Fruit fly (Drosophila melanogaster) whole organism, embryonic: Measurements from ENCODE around the gene CG18063.

ENCODE experiments used
- B-H2 ChIP-seq: fragments of 200-800 bp; sonication (Bioruptor generic); optimal IDR thresholded peaks from 2 replicates; lab custom pipeline; 2018; ENCODE audit warnings: missing biosample characterization, mild to moderate bottlenecking, missing genetic modification characterization
- Bgb ChIP-seq: fragments of 200-800 bp; sonication (Bioruptor generic); IDR thresholded peaks from 2 replicates; pipeline ENCODE4 v1.3.6; 2022; ENCODE audit warnings: missing biosample characterization, missing genetic modification characterization; ENCODE audit not compliant: partially characterized antibody
- CG10654 ChIP-seq: fragments of 200-800 bp; sonication (Bioruptor generic); optimal IDR thresholded peaks from 2 replicates; lab custom pipeline; 2016; ENCODE audit warnings: missing biosample characterization, missing genetic modification characterization
- CG11398 ChIP-seq: fragments of 200-800 bp; sonication (Bioruptor generic); optimal IDR thresholded peaks from 2 replicates; lab custom pipeline; 2016; ENCODE audit warnings: missing biosample characterization, missing genetic modification characterization
- CG1233 ChIP-seq: fragments of 200-800 bp; sonication (Bioruptor generic); optimal IDR thresholded peaks from 4 replicates; lab custom pipeline; 2018; ENCODE audit warnings: missing biosample characterization, mild to moderate bottlenecking, missing genetic modification characterization
- CG13296 ChIP-seq: fragments of 200-800 bp; sonication (Bioruptor generic); optimal IDR thresholded peaks from 3 replicates; lab custom pipeline; 2018; ENCODE audit warnings: missing biosample characterization, mild to moderate bottlenecking, missing genetic modification characterization
- CG13894 ChIP-seq: fragments of 200-800 bp; sonication (Bioruptor generic); optimal IDR thresholded peaks from 3 replicates; lab custom pipeline; 2018; ENCODE audit warnings: missing biosample characterization, mild to moderate bottlenecking, missing genetic modification characterization, moderate library complexity
- CG14441 ChIP-seq: fragments of 200-800 bp; sonication (Bioruptor generic); IDR thresholded peaks from 2 replicates; pipeline ENCODE4 v1.3.6; 2022; ENCODE audit warnings: missing biosample characterization, missing genetic modification characterization
- CG14667 ChIP-seq: fragments of 200-800 bp; sonication (Bioruptor generic); IDR thresholded peaks from 2 replicates; pipeline ENCODE4 v1.3.6; 2022; ENCODE audit warnings: missing biosample characterization, missing genetic modification characterization
- CG18599 ChIP-seq: fragments of 200-800 bp; sonication (Bioruptor generic); optimal IDR thresholded peaks from 3 replicates; lab custom pipeline; 2017; ENCODE audit warnings: missing biosample characterization, missing genetic modification characterization, mild to moderate bottlenecking, moderate library complexity, missing genetic modification reagents
- CG2202 ChIP-seq: fragments of 200-800 bp; sonication (Bioruptor generic); optimal IDR thresholded peaks from 2 replicates; lab custom pipeline; 2018; ENCODE audit warnings: missing biosample characterization, mild to moderate bottlenecking, missing genetic modification characterization
- CG2678 ChIP-seq: fragments of 200-800 bp; sonication (Bioruptor generic); optimal IDR thresholded peaks from 3 replicates; lab custom pipeline; 2019; ENCODE audit warnings: missing biosample characterization, mild to moderate bottlenecking, missing genetic modification characterization, moderate library complexity
- CG31224 ChIP-seq: fragments of 200-800 bp; sonication (Bioruptor generic); IDR thresholded peaks from 2 replicates; pipeline ENCODE4 v1.3.6; 2022; ENCODE audit warnings: missing biosample characterization, missing genetic modification characterization
- CG4854 ChIP-seq: fragments of 200-800 bp; sonication (Bioruptor generic); optimal IDR thresholded peaks from 2 replicates; lab custom pipeline; 2016; ENCODE audit warnings: missing biosample characterization, missing genetic modification characterization, inconsistent platforms
- CG6791 ChIP-seq: fragments of 200-800 bp; sonication (Bioruptor generic); IDR thresholded peaks from 3 replicates; pipeline ENCODE4 v1.3.6; 2022; ENCODE audit warnings: missing biosample characterization, missing genetic modification characterization; ENCODE audit not compliant: partially characterized antibody
- CG7745 ChIP-seq: fragments of 200-800 bp; sonication (Bioruptor generic); optimal IDR thresholded peaks from 2 replicates; lab custom pipeline; 2018; ENCODE audit warnings: missing biosample characterization, mild to moderate bottlenecking, missing genetic modification characterization, moderate library complexity
- CG8924 ChIP-seq: fragments of 200-800 bp; optimal IDR thresholded peaks from 3 replicates; lab custom pipeline; 2019; ENCODE audit warnings: missing biosample characterization, mild to moderate bottlenecking, missing genetic modification characterization, moderate library complexity
- CG8944 ChIP-seq: fragments of 200-800 bp; sonication (Bioruptor generic); optimal IDR thresholded peaks from 3 replicates; lab custom pipeline; 2016; ENCODE audit warnings: missing biosample characterization, missing genetic modification characterization
- CG9727 ChIP-seq: fragments of 200-800 bp; sonication (Bioruptor generic); optimal IDR thresholded peaks from 3 replicates; lab custom pipeline; 2017; ENCODE audit warnings: missing biosample characterization, mild to moderate bottlenecking, missing genetic modification characterization
- CG9817 ChIP-seq: fragments of 200-800 bp; sonication (Bioruptor generic); optimal IDR thresholded peaks from 2 replicates; lab custom pipeline; 2018; ENCODE audit warnings: missing biosample characterization, mild to moderate bottlenecking, missing genetic modification characterization, moderate library complexity
- CG9932 ChIP-seq: fragments of 200-800 bp; sonication (Bioruptor generic); IDR thresholded peaks from 2 replicates; pipeline ENCODE4 v1.3.6; 2022; ENCODE audit warnings: missing biosample characterization, missing genetic modification characterization
- E2f1 ChIP-seq: fragments of 200-800 bp; sonication (Bioruptor generic); IDR thresholded peaks from 2 replicates; pipeline ENCODE4 v1.3.6; 2022; ENCODE audit warnings: missing biosample characterization, missing genetic modification characterization
- Eip74EF ChIP-seq, 2 experiments: fragments of 200-800 bp in 1 of 2; fragments of >200 bp in 1 of 2; sonication (Bioruptor generic) in 1 of 2; optimal IDR thresholded peaks; 2 replicates each; lab custom pipeline; 2017 to 2019; ENCODE audit warnings: missing biosample characterization in 2 of 2, missing genetic modification characterization in 2 of 2, mild to moderate bottlenecking in 1 of 2, moderate library complexity in 1 of 2
- Hand ChIP-seq: fragments of 200-800 bp; sonication (Bioruptor generic); optimal IDR thresholded peaks from 2 replicates; lab custom pipeline; 2017; ENCODE audit warnings: mild to moderate bottlenecking, missing biosample characterization, missing genetic modification reagents, missing genetic modification characterization
- Hey ChIP-seq: fragments of 200-800 bp; sonication (Bioruptor generic); optimal IDR thresholded peaks from 3 replicates; lab custom pipeline; 2018; ENCODE audit warnings: missing biosample characterization, mild to moderate bottlenecking, missing genetic modification characterization
- Hmr ChIP-seq: fragments of 200-800 bp; sonication (Bioruptor generic); optimal IDR thresholded peaks from 3 replicates; lab custom pipeline; 2017; ENCODE audit warnings: mild to moderate bottlenecking, missing biosample characterization, missing genetic modification reagents, missing genetic modification characterization
- Med ChIP-seq: fragments of 200-800 bp; sonication (Bioruptor generic); peaks from one replicate; lab custom pipeline; 2016; ENCODE audit warnings: missing biosample characterization, missing genetic modification characterization, mild to moderate bottlenecking, inconsistent platforms, moderate library complexity
- Meics ChIP-seq: fragments of 200-800 bp; sonication (Bioruptor generic); optimal IDR thresholded peaks from 2 replicates; lab custom pipeline; 2017; ENCODE audit warnings: missing biosample characterization, mild to moderate bottlenecking, missing genetic modification characterization
- Opbp ChIP-seq: fragments of 200-800 bp; sonication (Bioruptor generic); IDR thresholded peaks from 3 replicates; pipeline ENCODE4 v1.3.6; 2022; ENCODE audit warnings: missing biosample characterization, missing genetic modification characterization; ENCODE audit not compliant: partially characterized antibody
- Pdp1 ChIP-seq, 2 experiments: fragments of 200-800 bp; sonication (Bioruptor generic); optimal IDR thresholded peaks; 3 replicates each; lab custom pipeline; 2016; ENCODE audit warnings: missing biosample characterization in 2 of 2, missing genetic modification characterization in 2 of 2, mild to moderate bottlenecking in 1 of 2, moderate library complexity in 1 of 2
- Rfx ChIP-seq: fragments of 200-800 bp; sonication (Bioruptor generic); IDR thresholded peaks from 2 replicates; pipeline ENCODE4 v1.3.6; 2022; ENCODE audit warnings: missing biosample characterization, missing genetic modification characterization
- Rx ChIP-seq: fragments of 200-800 bp; sonication (Bioruptor generic); IDR thresholded peaks from 2 replicates; pipeline ENCODE4 v1.3.6; 2022; ENCODE audit warnings: missing biosample characterization, missing genetic modification characterization
- Sin3A ChIP-seq: fragments of >200 bp; optimal IDR thresholded peaks from 2 replicates; lab custom pipeline; 2018
- abd-A ChIP-seq: fragments of 200-800 bp; sonication (Bioruptor generic); optimal IDR thresholded peaks from 3 replicates; lab custom pipeline; 2019; ENCODE audit warnings: missing biosample characterization, mild to moderate bottlenecking, missing genetic modification characterization, moderate library complexity
- caup ChIP-seq: fragments of 200-800 bp; sonication (Bioruptor generic); optimal IDR thresholded peaks from 3 replicates; lab custom pipeline; 2017; ENCODE audit warnings: missing biosample characterization, mild to moderate bottlenecking, missing genetic modification characterization, moderate library complexity; ENCODE audit not compliant: severe bottlenecking
- crol ChIP-seq: fragments of 200-800 bp; sonication (Bioruptor generic); IDR thresholded peaks from 2 replicates; pipeline ENCODE4 v1.3.6; 2022; ENCODE audit warnings: missing biosample characterization, missing genetic modification characterization
- cwo ChIP-seq: fragments of 200-800 bp; sonication (Bioruptor generic); optimal IDR thresholded peaks from 3 replicates; lab custom pipeline; 2017; ENCODE audit warnings: missing biosample characterization, missing genetic modification characterization, mild to moderate bottlenecking, moderate library complexity, missing genetic modification reagents
- fru ChIP-seq: fragments of >200 bp; optimal IDR thresholded peaks from 2 replicates; lab custom pipeline; 2017
- ftz-f1 ChIP-seq: fragments of 200-800 bp; sonication (Bioruptor generic); optimal IDR thresholded peaks from 2 replicates; lab custom pipeline; 2016; ENCODE audit warnings: missing biosample characterization, missing genetic modification characterization
- lab ChIP-seq: fragments of 200-800 bp; sonication (Bioruptor generic); optimal IDR thresholded peaks from 3 replicates; lab custom pipeline; 2017; ENCODE audit warnings: missing biosample characterization, missing genetic modification characterization, mild to moderate bottlenecking, moderate library complexity, missing genetic modification reagents
- mirr ChIP-seq: fragments of 200-800 bp; sonication (Bioruptor generic); optimal IDR thresholded peaks from 3 replicates; lab custom pipeline; 2018; ENCODE audit warnings: missing biosample characterization, mild to moderate bottlenecking, missing genetic modification characterization
- oc ChIP-seq: fragments of 200-800 bp; sonication (Bioruptor generic); optimal IDR thresholded peaks from 2 replicates; lab custom pipeline; 2018; ENCODE audit warnings: missing biosample characterization, mild to moderate bottlenecking, missing genetic modification characterization, moderate library complexity
- pb ChIP-seq: fragments of 200-800 bp; sonication (Bioruptor generic); optimal IDR thresholded peaks from 3 replicates; lab custom pipeline; 2016; ENCODE audit warnings: missing biosample characterization, missing genetic modification characterization
- pfk ChIP-seq: fragments of 200-800 bp; sonication (Bioruptor generic); optimal IDR thresholded peaks from 2 replicates; lab custom pipeline; 2018; ENCODE audit warnings: missing biosample characterization, mild to moderate bottlenecking, missing genetic modification characterization, moderate library complexity
- ranshi ChIP-seq: fragments of 200-800 bp; sonication (Bioruptor generic); IDR thresholded peaks from 2 replicates; pipeline ENCODE4 v1.3.6; 2022; ENCODE audit warnings: missing biosample characterization, missing genetic modification characterization
- salm ChIP-seq: fragments of 200-800 bp; sonication (Bioruptor generic); optimal IDR thresholded peaks from 2 replicates; lab custom pipeline; 2018; ENCODE audit warnings: missing biosample characterization, mild to moderate bottlenecking, missing genetic modification characterization
- scrt ChIP-seq: fragments of 200-800 bp; sonication (Bioruptor generic); optimal IDR thresholded peaks from 2 replicates; lab custom pipeline; 2018; ENCODE audit warnings: missing biosample characterization, mild to moderate bottlenecking, missing genetic modification characterization, moderate library complexity
- sens ChIP-seq: fragments of 200-800 bp; sonication (Bioruptor generic); peaks from one replicate; lab custom pipeline; 2016; ENCODE audit warnings: missing biosample characterization, missing genetic modification characterization
- so ChIP-seq: fragments of 200-800 bp; sonication (Bioruptor generic); IDR thresholded peaks from 3 replicates; pipeline ENCODE4 v1.3.6; 2022; ENCODE audit warnings: missing biosample characterization, missing genetic modification characterization
- unpg ChIP-seq: fragments of 200-800 bp; sonication (Bioruptor generic); optimal IDR thresholded peaks from 3 replicates; lab custom pipeline; 2018; ENCODE audit warnings: missing biosample characterization, mild to moderate bottlenecking, missing genetic modification characterization, moderate library complexity

The CG18063 gene

DNA sequence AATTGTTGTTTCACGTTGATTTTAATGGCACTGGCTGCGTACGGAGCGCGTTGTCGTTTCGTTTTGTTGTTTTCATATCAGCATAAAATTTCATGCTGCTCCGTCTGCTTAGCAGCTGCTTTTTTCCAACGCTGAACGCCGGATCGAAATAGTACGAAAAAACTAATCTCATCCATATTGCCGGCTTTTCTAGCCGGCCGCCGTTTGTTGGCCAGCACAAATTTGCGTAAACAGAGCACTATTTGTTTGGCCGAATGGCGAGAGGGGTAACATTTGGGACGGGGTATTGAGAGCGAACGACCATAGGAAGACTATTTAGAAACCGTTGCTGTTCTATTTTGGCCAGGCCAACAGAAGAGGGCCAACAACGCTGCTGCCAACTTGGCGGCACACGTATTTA lies 47.8 kb upstream of the CG18063 start (continued):
- TF ChIP-seq CG2202 (no peak), CG9817 (no peak), Meics (GFP tag; lab: Kevin White, UChicago) (peak; percentile 10), CG18599 (peak; percentile 1), Med (GFP tag; lab: Kevin White, UChicago) (peak; percentile 88), cwo (GFP tag; lab: Kevin White, UChicago) (peak; percentile 61), mirr (peak; percentile 91), CG8944 (no peak), fru (lab: Kevin White, UChicago) (no peak), E2f1 (peak; percentile 45; the same call in 1 of the 2 replicates), ftz-f1 (GFP tag; lab: Kevin White, UChicago) (peak; percentile 96), Opbp (GFP tag; lab: Robert Waterston, UW) (peak; percentile 50; the same call in 1 of the 3 replicates), Sin3A (lab: Kevin White, UChicago) (no peak), caup (GFP tag; lab: Kevin White, UChicago) (peak; percentile 13), CG6791 (0 out of 3 replicates have a peak, but pooled peaks have one; percentile 27), salm (tag; lab: Kevin White, UChicago) (peak; percentile 13), abd-A (tag; lab: Kevin White, UChicago) (peak; percentile 97), B-H2 (GFP tag; lab: Kevin White, UChicago) (peak; percentile 66), CG14441 (GFP tag; lab: Robert Waterston, UW) (peak; percentile 49), unpg (peak; percentile 1), pb (GFP tag; lab: Kevin White, UChicago) (peak; percentile 58), Bgb (GFP tag; lab: Robert Waterston, UW) (peak; percentile 29; the same call in 1 of the 2 replicates), crol (GFP tag; lab: Robert Waterston, UW) (peak; percentile 86), so (peak; percentile 62; the same call in 1 of the 3 replicates), CG13296 (GFP tag; lab: Kevin White, UChicago) (peak; percentile 69), lab (peak; percentile 61), CG4854 (GFP tag; lab: Kevin White, UChicago) (no peak), Eip74EF (GFP tag; optimal IDR thresholded peaks at IDR 0.05; lab: Kevin White, UChicago) (peak in 1 of 2 experiments; percentile 77), CG7745 (tag; lab: Kevin White, UChicago) (no peak), CG14667 (GFP tag; lab: Robert Waterston, UW) (no peak), Pdp1 (GFP tag; optimal IDR thresholded peaks at IDR 0.05; lab: Kevin White, UChicago) (peak in 1 of 2 experiments; percentile 36), CG8924 (tag; lab: Kevin White, UChicago) (no peak), CG31224 (GFP tag; lab: Robert Waterston, UW) (peak; percentile 99), Hmr (GFP tag; lab: Kevin White, UChicago) (peak; percentile 35), CG13894 (tag; lab: Kevin White, UChicago) (peak; percentile 39), CG1233 (peak; percentile 44), oc (tag; lab: Kevin White, UChicago) (peak; percentile 73), Rx (GFP tag; lab: Robert Waterston, UW) (no peak), CG11398 (GFP tag; lab: Kevin White, UChicago) (peak; percentile 12), CG9727 (GFP tag; lab: Kevin White, UChicago) (no peak), Rfx (GFP tag; lab: Robert Waterston, UW) (peak; percentile 33; the same call in 1 of the 2 replicates), CG9932 (GFP tag; lab: Robert Waterston, UW) (0 out of 2 replicates have a peak, but pooled peaks have one; percentile 26), scrt (no peak), Hand (GFP tag; lab: Kevin White, UChicago) (peak; percentile 29), CG2678 (tag; lab: Kevin White, UChicago) (peak; percentile 32), Hey (tag; lab: Kevin White, UChicago) (peak; percentile 21), sens (GFP tag; lab: Kevin White, UChicago) (peak; percentile 85), pfk (GFP tag; lab: Kevin White, UChicago) (no peak), CG10654 (GFP tag; lab: Kevin White, UChicago) (no peak), ranshi (GFP tag; lab: Robert Waterston, UW) (peak; percentile 5; the same call in 1 of the 2 replicates)
